Worm (Caenorhabditis elegans) whole organism, late embryonic: ENCODE results near the gene twk-40.
"Not testable (repeated sequence)": the region's sequence is repeated elsewhere in the genome, so short reads cannot be mapped to it uniquely, and the experiment has no call there.

Source experiments
- C08G9.2 ChIP-seq: sonication (generic microtip); optimal IDR thresholded peaks from 2 replicates; lab custom pipeline; 2016; ENCODE audit warnings: mild to moderate bottlenecking, missing genetic modification characterization, moderate library complexity, missing compliant biosample characterization
- K02D7.2 ChIP-seq: sonication (generic microtip); optimal IDR thresholded peaks from 2 replicates; lab custom pipeline; 2017; ENCODE audit warnings: mild to moderate bottlenecking, missing genetic modification characterization, missing compliant biosample characterization
- K09A11.1 ChIP-seq: sonication (generic microtip); optimal IDR thresholded peaks from 2 replicates; lab custom pipeline; 2017; ENCODE audit warnings: antibody characterized with exemption, mild to moderate bottlenecking, missing genetic modification characterization, missing compliant biosample characterization; ENCODE audit not compliant: insufficient read depth
- ama-1 ChIP-seq: fragments of 150-350 bp; optimal IDR thresholded peaks from 2 replicates; lab custom pipeline; 2014
- ceh-14 ChIP-seq: sonication (generic microtip); optimal IDR thresholded peaks from 2 replicates; lab custom pipeline; 2016; ENCODE audit warnings: missing genotype, missing genetic modification characterization, missing compliant biosample characterization
- ceh-30 ChIP-seq: fragments of 150-350 bp; optimal IDR thresholded peaks from 2 replicates; lab custom pipeline; 2014; ENCODE audit warnings: missing biosample characterization, missing genetic modification characterization
- ceh-34 ChIP-seq: sonication (generic microtip); optimal IDR thresholded peaks from 2 replicates; lab custom pipeline; 2016; ENCODE audit warnings: mild to moderate bottlenecking, missing genetic modification characterization, missing compliant biosample characterization
- ceh-6 ChIP-seq: fragments of 200-800 bp; sonication (Bioruptor generic); optimal IDR thresholded peaks from 2 replicates; lab custom pipeline; 2018; ENCODE audit warnings: mild to moderate bottlenecking, missing genetic modification characterization, missing compliant biosample characterization
- dmd-4 ChIP-seq: sonication (generic microtip); optimal IDR thresholded peaks from 2 replicates; lab custom pipeline; 2016; ENCODE audit warnings: borderline replicate concordance, missing genetic modification characterization, missing compliant biosample characterization
- dve-1 ChIP-seq: sonication (generic microtip); optimal IDR thresholded peaks from 2 replicates; lab custom pipeline; 2017; ENCODE audit warnings: antibody characterized with exemption, mild to moderate bottlenecking, missing genetic modification characterization, missing compliant biosample characterization
- elt-2 ChIP-seq: sonication (generic microtip); optimal IDR thresholded peaks from 2 replicates; lab custom pipeline; 2016; ENCODE audit warnings: missing genetic modification reagents, missing genetic modification characterization, missing compliant biosample characterization
- elt-4 ChIP-seq: sonication (generic microtip); optimal IDR thresholded peaks from 2 replicates; lab custom pipeline; 2016; ENCODE audit warnings: missing genetic modification characterization, missing compliant biosample characterization
- ets-4 ChIP-seq: sonication (generic microtip); optimal IDR thresholded peaks from 2 replicates; lab custom pipeline; 2016; ENCODE audit warnings: missing genetic modification characterization, missing compliant biosample characterization
- fax-1 ChIP-seq: sonication (generic microtip); optimal IDR thresholded peaks from 2 replicates; lab custom pipeline; 2016; ENCODE audit warnings: missing genotype, missing genetic modification characterization, missing compliant biosample characterization
- fkh-10 ChIP-seq: fragments of 150-350 bp; optimal IDR thresholded peaks from 2 replicates; lab custom pipeline; 2014; ENCODE audit warnings: missing biosample characterization, missing genetic modification reagents, missing genetic modification characterization
- fkh-6 ChIP-seq: sonication (generic microtip); optimal IDR thresholded peaks from 2 replicates; lab custom pipeline; 2016; ENCODE audit warnings: missing genetic modification characterization, missing compliant biosample characterization
- hlh-13 ChIP-seq: fragments of 200-800 bp; sonication (Bioruptor generic); optimal IDR thresholded peaks from 2 replicates; lab custom pipeline; 2018; ENCODE audit warnings: mild to moderate bottlenecking, missing genetic modification characterization, missing compliant biosample characterization
- hlh-15 ChIP-seq: sonication (generic microtip); optimal IDR thresholded peaks from 2 replicates; lab custom pipeline; 2016; ENCODE audit warnings: missing genetic modification characterization, missing compliant biosample characterization
- hlh-6 ChIP-seq: sonication (generic microtip); optimal IDR thresholded peaks from 2 replicates; lab custom pipeline; 2016; ENCODE audit warnings: missing genotype, missing genetic modification characterization, missing compliant biosample characterization
- hlh-8 ChIP-seq: sonication (generic microtip); optimal IDR thresholded peaks from 2 replicates; lab custom pipeline; 2016; ENCODE audit warnings: missing genotype, missing genetic modification characterization, missing compliant biosample characterization
- nfya-1 ChIP-seq: sonication (generic microtip); optimal IDR thresholded peaks from 2 replicates; lab custom pipeline; 2017; ENCODE audit warnings: missing genetic modification characterization, mild to moderate bottlenecking, missing compliant biosample characterization, antibody characterized with exemption, moderate library complexity
- nhr-11 ChIP-seq: fragments of 150-350 bp; optimal IDR thresholded peaks from 2 replicates; lab custom pipeline; 2014; ENCODE audit warnings: missing biosample characterization, missing genetic modification characterization
- nhr-232 ChIP-seq: sonication (generic microtip); optimal IDR thresholded peaks from 2 replicates; lab custom pipeline; 2016; ENCODE audit warnings: missing genetic modification characterization, missing compliant biosample characterization
- odd-2 ChIP-seq: sonication (generic microtip); optimal IDR thresholded peaks from 2 replicates; lab custom pipeline; 2017; ENCODE audit warnings: antibody characterized with exemption, mild to moderate bottlenecking, missing genetic modification characterization, missing compliant biosample characterization
- pag-3 ChIP-seq: sonication (generic microtip); optimal IDR thresholded peaks from 2 replicates; lab custom pipeline; 2016; ENCODE audit warnings: missing compliant biosample characterization, missing genetic modification characterization, borderline replicate concordance
- pax-1 ChIP-seq: fragments of 150-350 bp; optimal IDR thresholded peaks from 2 replicates; lab custom pipeline; 2014; ENCODE audit warnings: missing biosample characterization, missing genetic modification characterization
- pha-4 ChIP-seq: fragments of 150-350 bp; optimal IDR thresholded peaks from 2 replicates; lab custom pipeline; 2018; ENCODE audit warnings: missing biosample characterization, missing genetic modification reagents, missing genetic modification characterization
- pqm-1 ChIP-seq: sonication (generic microtip); optimal IDR thresholded peaks from 2 replicates; lab custom pipeline; 2016; ENCODE audit warnings: missing genetic modification characterization, missing compliant biosample characterization
- pros-1 ChIP-seq: fragments of 150-350 bp; optimal IDR thresholded peaks from 2 replicates; lab custom pipeline; 2014; ENCODE audit warnings: missing biosample characterization, missing genetic modification reagents, missing genetic modification characterization
- rnt-1 ChIP-seq: sonication (generic microtip); optimal IDR thresholded peaks from 2 replicates; lab custom pipeline; 2016; ENCODE audit warnings: missing genetic modification characterization, missing compliant biosample characterization
- sox-2 ChIP-seq: fragments of 200-800 bp; sonication (Bioruptor generic); IDR thresholded peaks from 2 replicates; pipeline ENCODE4 v1.3.6; 2022; ENCODE audit warnings: missing genetic modification reagents, missing genetic modification characterization, missing compliant biosample characterization
- syd-9 ChIP-seq: sonication (generic microtip); optimal IDR thresholded peaks from 2 replicates; lab custom pipeline; 2016; ENCODE audit warnings: mild to moderate bottlenecking, missing genetic modification characterization, moderate library complexity, missing compliant biosample characterization
- tbx-2 ChIP-seq: sonication (generic microtip); optimal IDR thresholded peaks from 2 replicates; lab custom pipeline; 2016; ENCODE audit warnings: missing genetic modification characterization, missing compliant biosample characterization
- tbx-7 ChIP-seq: sonication (generic microtip); optimal IDR thresholded peaks from 2 replicates; lab custom pipeline; 2016; ENCODE audit warnings: missing genotype, missing genetic modification characterization, missing compliant biosample characterization
- ttx-3 ChIP-seq: sonication (generic microtip); optimal IDR thresholded peaks from 2 replicates; lab custom pipeline; 2016; ENCODE audit warnings: missing genetic modification reagents, missing genetic modification characterization, missing compliant biosample characterization
- unc-3 ChIP-seq, 2 experiments: fragments of 200-800 bp in 1 of 2; sonication (Bioruptor generic) in 1 of 2; sonication (generic microtip) in 1 of 2; conservative IDR thresholded peaks in 1 of 2; optimal IDR thresholded peaks in 1 of 2; 2 replicates each; pipeline versions ENCODE4 v1.3.6 to Lab custom; 2016 to 2022; ENCODE audit warnings: missing compliant biosample characterization in 2 of 2, missing genetic modification characterization in 2 of 2, missing genetic modification reagents in 1 of 2
- unc-42 ChIP-seq: sonication (generic microtip); optimal IDR thresholded peaks from 2 replicates; lab custom pipeline; 2016; ENCODE audit warnings: missing genotype, missing genetic modification characterization, missing compliant biosample characterization
- unc-55 ChIP-seq: sonication (generic microtip); optimal IDR thresholded peaks from 2 replicates; lab custom pipeline; 2017; ENCODE audit warnings: missing biosample characterization, missing genetic modification reagents, missing genetic modification characterization
- unc-86 ChIP-seq: sonication (generic microtip); optimal IDR thresholded peaks from 2 replicates; lab custom pipeline; 2016; ENCODE audit warnings: missing genetic modification characterization, missing compliant biosample characterization
- zip-5 ChIP-seq: sonication (generic microtip); optimal IDR thresholded peaks from 2 replicates; lab custom pipeline; 2016; ENCODE audit warnings: missing genetic modification characterization, missing compliant biosample characterization
- ztf-16 ChIP-seq: sonication (generic microtip); optimal IDR thresholded peaks from 2 replicates; lab custom pipeline; 2017; ENCODE audit warnings: missing genetic modification characterization, missing compliant biosample characterization

The twk-40 gene

ce11 chrIII:13501599-13501998 lies 9.3 kb upstream of the twk-40 start, which contains the start of gene T28A8.5:
TSS of gene T28A8.5 (plus strand) at chrIII:13501630.
- TF ChIP-seq unc-3 (GFP tag; conservative IDR thresholded peaks at IDR 0.05; lab: Robert Waterston, UW): no peak
- no peak for TF ChIP-seq unc-3 (tag; optimal IDR thresholded peaks at IDR 0.05; lab: Kevin White, UChicago)

- TF ChIP-seq dmd-4 (tag; lab: Kevin White, UChicago); odd-2; ztf-16 (tag; lab: Kevin White, UChicago): not testable (repeated sequence)
Observed at ce11 chrIII:13498899-13499298, 6.6 kb upstream of the twk-40 start, which contains the start of gene T28A8.6. TSS of gene T28A8.6 (plus strand) at chrIII:13499199.

ce11 chrIII:13495571-13495970 lies 3.3 kb upstream of the twk-40 start, which contains the start of gene T28A8.2:
TSS of gene T28A8.2 (minus strand) at chrIII:13495671.
- TF ChIP-seq ceh-34 (tag; lab: Kevin White, UChicago) (no peak), ceh-30 (tag; lab: Kevin White, UChicago) (no peak), hlh-6 (tag; lab: Kevin White, UChicago) (no peak), syd-9 (tag; lab: Kevin White, UChicago) (no peak), pax-1 (tag; lab: Kevin White, UChicago) (no peak)

ce11 chrIII:13484024-13484423 lies 8.3 kb downstream of the twk-40 start, which contains the start of gene acc-4:
TSS of gene acc-4 (minus strand) at chrIII:13484124.
- TF ChIP-seq K02D7.2 (tag; lab: Kevin White, UChicago): no peak
- no peak for TF ChIP-seq fkh-6
- TF ChIP-seq unc-42 (tag; lab: Kevin White, UChicago): no peak
- TF ChIP-seq nhr-11 (tag; lab: Kevin White, UChicago): no peak
- no peak for TF ChIP-seq pha-4 (tag; lab: Kevin White, UChicago)
- TF ChIP-seq pqm-1 (tag; lab: Kevin White, UChicago): no peak

DNA sequence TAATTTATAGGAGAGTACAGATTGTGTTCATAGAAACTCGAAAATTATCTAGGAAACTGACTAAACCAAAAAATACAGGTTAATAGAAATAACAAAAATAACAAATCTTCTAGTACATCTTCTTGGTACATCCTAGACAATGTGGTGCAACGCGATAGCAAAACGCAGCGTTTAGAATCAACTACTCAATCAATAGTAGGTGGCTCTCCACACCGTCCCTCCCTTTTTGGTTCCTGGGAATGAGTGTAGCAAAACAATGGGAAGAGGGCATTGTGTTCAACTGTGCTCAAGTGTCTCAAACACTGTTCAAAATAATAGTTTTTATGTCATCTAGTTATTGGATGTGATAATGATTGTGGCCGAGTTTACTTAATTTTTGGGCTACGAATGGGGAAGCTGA lies 15.6 kb downstream of the twk-40 start, which contains the start of gene T27E9.6:
Gene T27E9.6, minus strand, starts transcription at position 101 of the 400 bp plus-strand sequence.
- TF ChIP-seq unc-3 (GFP tag; conservative IDR thresholded peaks at IDR 0.05; lab: Robert Waterston, UW): no peak
- no peak for TF ChIP-seq unc-3 (tag; optimal IDR thresholded peaks at IDR 0.05; lab: Kevin White, UChicago)
- TF ChIP-seq nfya-1 (tag; lab: Kevin White, UChicago): no peak
- TF ChIP-seq fax-1 (tag; lab: Kevin White, UChicago): no peak
- no peak for TF ChIP-seq ztf-16 (tag; lab: Kevin White, UChicago)
- TF ChIP-seq elt-4 (tag; lab: Kevin White, UChicago): no peak
- TF ChIP-seq zip-5 (tag; lab: Kevin White, UChicago): no peak
- no peak for TF ChIP-seq tbx-2
- TF ChIP-seq hlh-15 (tag; lab: Kevin White, UChicago): no peak
- TF ChIP-seq elt-2: no peak
- TF ChIP-seq nhr-232 (tag; lab: Kevin White, UChicago): no peak
- TF ChIP-seq ttx-3 (tag; lab: Kevin White, UChicago): no peak
- no peak for TF ChIP-seq unc-55
- TF ChIP-seq ama-1 (lab: Kevin White, UChicago): no peak
- no peak for TF ChIP-seq sox-2 (GFP tag; lab: Robert Waterston, UW)
- TF ChIP-seq hlh-8 (tag; lab: Kevin White, UChicago): no peak
- no peak for TF ChIP-seq pqm-1 (tag; lab: Kevin White, UChicago)
- TF ChIP-seq unc-86: no peak
- TF ChIP-seq fkh-10 (GFP tag; lab: Kevin White, UChicago): no peak
- TF ChIP-seq K09A11.1 (tag; lab: Kevin White, UChicago): no peak

- TF ChIP-seq elt-2 (peak; percentile 59), hlh-13 (GFP tag; lab: Kevin White, UChicago) (no peak), unc-86 (no peak), pqm-1 (tag; lab: Kevin White, UChicago) (no peak), K02D7.2 (tag; lab: Kevin White, UChicago) (no peak), tbx-7 (tag; lab: Kevin White, UChicago) (peak; percentile 85), hlh-8 (tag; lab: Kevin White, UChicago) (peak; percentile 44), ceh-14 (tag; lab: Kevin White, UChicago) (peak; percentile 29), rnt-1 (peak; percentile 43), C08G9.2 (tag; lab: Kevin White, UChicago) (peak; percentile 79), fkh-6 (peak; percentile 49), dve-1 (no peak), ztf-16 (tag; lab: Kevin White, UChicago) (no peak), ets-4 (peak; percentile 32), ceh-6 (GFP tag; lab: Kevin White, UChicago) (peak; percentile 13), pag-3 (tag; lab: Kevin White, UChicago) (no peak), sox-2 (GFP tag; lab: Robert Waterston, UW) (no peak), pros-1 (tag; lab: Kevin White, UChicago) (no peak), fax-1 (tag; lab: Kevin White, UChicago) (peak; percentile 57), tbx-2 (peak; percentile 81)
Observed at ce11 chrIII:13474482-13474881, 17.8 kb downstream of the twk-40 start.
